Worm (Caenorhabditis elegans): Measurements from ENCODE around the gene clec-205.

DNA sequence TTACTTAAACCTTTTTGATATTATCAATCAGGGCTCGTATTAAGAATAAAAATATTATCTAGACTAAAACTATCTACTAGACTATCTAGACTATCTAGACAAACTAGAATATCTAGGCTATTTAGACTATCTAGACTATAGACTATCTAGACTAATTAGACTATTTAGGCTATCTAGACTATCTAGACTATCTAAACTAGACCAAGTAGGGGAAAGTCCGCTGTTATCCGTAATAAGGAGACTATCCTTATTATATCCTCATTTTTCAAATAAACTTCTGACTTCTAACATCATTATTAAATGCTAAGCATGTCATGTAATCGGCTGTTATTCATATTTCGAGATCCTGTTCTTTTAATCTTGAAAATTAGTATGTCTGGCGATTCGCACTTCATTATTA lies 38.7 kb upstream of the clec-205 start, which contains the start of gene srw-101:
- no peak for TF ChIP-seq ztf-23 (GFP tag; IDR thresholded peaks at IDR 0.05)
- no peak for TF ChIP-seq ref-1 (GFP tag; conservative IDR thresholded peaks at IDR 0.05)
- no peak for TF ChIP-seq tab-1 (GFP tag; IDR thresholded peaks at IDR 0.05)
